Fruit fly (Drosophila melanogaster) whole organism, embryonic: Measurements from ENCODE around the gene CG14220.
A peak's percentile ranks its signal among the peaks of the same experiment; 100 is the strongest.

Experiments used
- Aef1 ChIP-seq: fragments of 200-800 bp; sonication (Bioruptor generic); IDR thresholded peaks from 3 replicates; pipeline ENCODE4 v1.3.6; 2022; ENCODE audit warnings: missing biosample characterization, missing genetic modification characterization
- Asciz ChIP-seq: fragments of 200-800 bp; sonication (Bioruptor generic); optimal IDR thresholded peaks from 2 replicates; lab custom pipeline; 2017; ENCODE audit warnings: missing biosample characterization, mild to moderate bottlenecking, missing genetic modification characterization, missing genetic modification reagents
- Atf6 ChIP-seq: fragments of 200-800 bp; sonication (Bioruptor generic); IDR thresholded peaks from 2 replicates; pipeline ENCODE4 v1.3.6; 2022; ENCODE audit warnings: missing biosample characterization, missing genetic modification characterization
- CG10209 ChIP-seq: fragments of 200-800 bp; sonication (Bioruptor generic); optimal IDR thresholded peaks from 3 replicates; lab custom pipeline; 2017; ENCODE audit warnings: missing biosample characterization, mild to moderate bottlenecking, missing genetic modification characterization, missing genetic modification reagents
- CG11504 ChIP-seq: fragments of 200-800 bp; sonication (Bioruptor generic); optimal IDR thresholded peaks from 3 replicates; lab custom pipeline; 2019; ENCODE audit warnings: missing biosample characterization, mild to moderate bottlenecking, missing genetic modification characterization, moderate library complexity
- CG12659 ChIP-seq: fragments of 200-800 bp; sonication (Bioruptor generic); optimal IDR thresholded peaks from 3 replicates; lab custom pipeline; 2017; ENCODE audit warnings: mild to moderate bottlenecking, missing biosample characterization, missing genetic modification reagents, missing genetic modification characterization
- CG14441 ChIP-seq: fragments of 200-800 bp; sonication (Bioruptor generic); IDR thresholded peaks from 2 replicates; pipeline ENCODE4 v1.3.6; 2022; ENCODE audit warnings: missing biosample characterization, missing genetic modification characterization
- CG16863 ChIP-seq: fragments of 200-800 bp; sonication (Bioruptor generic); optimal IDR thresholded peaks from 3 replicates; lab custom pipeline; 2016; ENCODE audit warnings: missing biosample characterization, missing genetic modification characterization
- CG17186 ChIP-seq: fragments of 200-800 bp; sonication (Bioruptor generic); optimal IDR thresholded peaks from 3 replicates; lab custom pipeline; 2017; ENCODE audit warnings: missing biosample characterization, missing genetic modification reagents, missing genetic modification characterization
- CG17361 ChIP-seq: fragments of 200-800 bp; sonication (Bioruptor generic); IDR thresholded peaks from 3 replicates; pipeline ENCODE4 v1.3.6; 2022; ENCODE audit warnings: missing biosample characterization, missing genetic modification characterization
- CG17568 ChIP-seq: fragments of 200-800 bp; sonication (Bioruptor generic); optimal IDR thresholded peaks from 2 replicates; lab custom pipeline; 2018; ENCODE audit warnings: missing biosample characterization, mild to moderate bottlenecking, missing genetic modification characterization, moderate library complexity
- CG2120 ChIP-seq: fragments of 200-800 bp; sonication (Bioruptor generic); optimal IDR thresholded peaks from 3 replicates; lab custom pipeline; 2016; ENCODE audit warnings: missing biosample characterization, missing genetic modification characterization
- CG2129 ChIP-seq: fragments of 200-800 bp; sonication (Bioruptor generic); IDR thresholded peaks from 2 replicates; pipeline ENCODE4 v1.3.6; 2022; ENCODE audit warnings: missing biosample characterization, missing genetic modification characterization; ENCODE audit not compliant: partially characterized antibody
- CG3065 ChIP-seq: fragments of 200-800 bp; sonication (Bioruptor generic); optimal IDR thresholded peaks from 2 replicates; lab custom pipeline; 2016; ENCODE audit warnings: missing biosample characterization, missing genetic modification characterization
- CG33213 ChIP-seq: fragments of 200-800 bp; sonication (Bioruptor generic); optimal IDR thresholded peaks from 3 replicates; lab custom pipeline; 2016; ENCODE audit warnings: missing biosample characterization, missing genetic modification characterization
- CG4282 ChIP-seq: fragments of 200-800 bp; sonication (Bioruptor generic); optimal IDR thresholded peaks from 2 replicates; lab custom pipeline; 2016; ENCODE audit warnings: missing biosample characterization, missing genetic modification characterization
- CG7556 ChIP-seq: fragments of 200-800 bp; sonication (Bioruptor generic); optimal IDR thresholded peaks from 2 replicates; lab custom pipeline; 2017; ENCODE audit warnings: missing biosample characterization, mild to moderate bottlenecking, missing genetic modification characterization
- CG8281 ChIP-seq: fragments of 200-800 bp; sonication (Bioruptor generic); optimal IDR thresholded peaks from 2 replicates; lab custom pipeline; 2018; ENCODE audit warnings: missing biosample characterization, mild to moderate bottlenecking, missing genetic modification characterization, moderate library complexity
- D ChIP-seq, 2 experiments: fragments of 200-800 bp in 1 of 2; fragments of >200 bp in 1 of 2; sonication (Bioruptor generic) in 1 of 2; optimal IDR thresholded peaks; 2 replicates in 1 of 2; 3 replicates in 1 of 2; lab custom pipeline; 2017; ENCODE audit warnings: mild to moderate bottlenecking in 1 of 2, missing biosample characterization in 1 of 2, missing genetic modification characterization in 1 of 2, missing genetic modification reagents in 1 of 2
- E2f1 ChIP-seq: fragments of 200-800 bp; sonication (Bioruptor generic); IDR thresholded peaks from 2 replicates; pipeline ENCODE4 v1.3.6; 2022; ENCODE audit warnings: missing biosample characterization, missing genetic modification characterization
- E2f2 ChIP-seq: fragments of 200-800 bp; sonication (Bioruptor generic); IDR thresholded peaks from 2 replicates; pipeline ENCODE4 v1.3.6; 2022; ENCODE audit warnings: missing biosample characterization, missing genetic modification characterization
- Fer2 ChIP-seq: fragments of 200-800 bp; sonication (Bioruptor generic); optimal IDR thresholded peaks from 2 replicates; lab custom pipeline; 2018; ENCODE audit warnings: missing biosample characterization, mild to moderate bottlenecking, missing genetic modification characterization, moderate library complexity
- Fer3 ChIP-seq: fragments of 200-800 bp; sonication (Bioruptor generic); optimal IDR thresholded peaks from 2 replicates; lab custom pipeline; 2018; ENCODE audit warnings: missing biosample characterization, mild to moderate bottlenecking, missing genetic modification characterization, moderate library complexity
- HLH54F ChIP-seq: fragments of 200-800 bp; sonication (Bioruptor generic); optimal IDR thresholded peaks from 3 replicates; lab custom pipeline; 2016; ENCODE audit warnings: missing biosample characterization, missing genetic modification characterization
- Hand ChIP-seq: fragments of 200-800 bp; sonication (Bioruptor generic); optimal IDR thresholded peaks from 2 replicates; lab custom pipeline; 2017; ENCODE audit warnings: mild to moderate bottlenecking, missing biosample characterization, missing genetic modification reagents, missing genetic modification characterization
- Jarid2 ChIP-seq: fragments of 200-800 bp; sonication (Bioruptor generic); optimal IDR thresholded peaks from 3 replicates; lab custom pipeline; 2017; ENCODE audit warnings: mild to moderate bottlenecking, missing biosample characterization, missing genetic modification reagents, missing genetic modification characterization
- NFAT ChIP-seq: fragments of 200-800 bp; sonication (Bioruptor generic); IDR thresholded peaks from 2 replicates; pipeline ENCODE4 v1.3.6; 2022; ENCODE audit warnings: missing biosample characterization, missing genetic modification characterization
- NK7.1 ChIP-seq: fragments of 200-800 bp; sonication (Bioruptor generic); optimal IDR thresholded peaks from 3 replicates; lab custom pipeline; 2016; ENCODE audit warnings: missing biosample characterization, missing genetic modification characterization
- Tbp ChIP-seq: fragments of >200 bp; optimal IDR thresholded peaks from 2 replicates; lab custom pipeline; 2018; ENCODE audit warnings: missing biosample characterization, missing genetic modification characterization
- ara ChIP-seq: fragments of 200-800 bp; sonication (Bioruptor generic); IDR thresholded peaks from 2 replicates; pipeline ENCODE4 v1.3.6; 2022; ENCODE audit warnings: missing biosample characterization, missing genetic modification characterization
- bcd ChIP-seq: fragments of 200-800 bp; sonication (Bioruptor generic); optimal IDR thresholded peaks from 2 replicates; lab custom pipeline; 2017; ENCODE audit warnings: missing biosample characterization, mild to moderate bottlenecking, missing genetic modification characterization
- cato ChIP-seq: fragments of 200-800 bp; sonication (Bioruptor generic); optimal IDR thresholded peaks from 2 replicates; lab custom pipeline; 2016; ENCODE audit warnings: missing biosample characterization, missing genetic modification characterization, borderline replicate concordance
- crc ChIP-seq: fragments of 200-800 bp; sonication (Bioruptor generic); optimal IDR thresholded peaks from 2 replicates; lab custom pipeline; 2016; ENCODE audit warnings: missing biosample characterization, missing genetic modification characterization
- h ChIP-seq: fragments of >200 bp; optimal IDR thresholded peaks from 2 replicates; lab custom pipeline; 2017
- klu ChIP-seq: fragments of 200-800 bp; sonication (Bioruptor generic); IDR thresholded peaks from 2 replicates; pipeline ENCODE4 v1.3.6; 2022; ENCODE audit warnings: missing biosample characterization, missing genetic modification characterization
- kni ChIP-seq: fragments of 200-800 bp; sonication (Bioruptor generic); optimal IDR thresholded peaks from 3 replicates; lab custom pipeline; 2017; ENCODE audit warnings: mild to moderate bottlenecking, missing biosample characterization, missing genetic modification reagents, missing genetic modification characterization
- lola ChIP-seq, 3 experiments: fragments of >200 bp in 2 of 3; fragments of 200-800 bp in 1 of 3; sonication (Bioruptor generic) in 1 of 3; optimal IDR thresholded peaks; 2 replicates each; lab custom pipeline; 2017 to 2019; ENCODE audit warnings: missing biosample characterization in 3 of 3, missing genetic modification characterization in 3 of 3, mild to moderate bottlenecking in 1 of 3, moderate library complexity in 1 of 3
- mam ChIP-seq: fragments of 200-800 bp; sonication (Bioruptor generic); optimal IDR thresholded peaks from 3 replicates; lab custom pipeline; 2016; ENCODE audit warnings: missing biosample characterization, missing genetic modification characterization
- mld ChIP-seq: fragments of 200-800 bp; sonication (Bioruptor generic); IDR thresholded peaks from 3 replicates; pipeline ENCODE4 v1.3.6; 2022; ENCODE audit warnings: missing biosample characterization, missing genetic modification characterization; ENCODE audit not compliant: partially characterized antibody
- onecut ChIP-seq: fragments of 200-800 bp; sonication (Bioruptor generic); IDR thresholded peaks from 2 replicates; pipeline ENCODE4 v1.3.6; 2022; ENCODE audit warnings: missing biosample characterization, missing genetic modification characterization
- pzg ChIP-seq: fragments of 200-800 bp; sonication (Bioruptor generic); optimal IDR thresholded peaks from 3 replicates; lab custom pipeline; 2018; ENCODE audit warnings: missing biosample characterization, mild to moderate bottlenecking, missing genetic modification characterization, moderate library complexity
- schlank ChIP-seq: fragments of 200-800 bp; sonication (Bioruptor generic); optimal IDR thresholded peaks from 2 replicates; lab custom pipeline; 2018; ENCODE audit warnings: missing biosample characterization, mild to moderate bottlenecking, missing genetic modification characterization
- shn ChIP-seq: fragments of 200-800 bp; sonication (Bioruptor generic); optimal IDR thresholded peaks from 3 replicates; lab custom pipeline; 2016; ENCODE audit warnings: missing biosample characterization, missing genetic modification characterization
- sim ChIP-seq: fragments of 200-800 bp; sonication (Bioruptor generic); IDR thresholded peaks from 2 replicates; pipeline ENCODE4 v1.3.6; 2022; ENCODE audit warnings: missing biosample characterization, missing genetic modification characterization
- slou ChIP-seq: fragments of 200-800 bp; sonication (Bioruptor generic); optimal IDR thresholded peaks from 3 replicates; lab custom pipeline; 2016; ENCODE audit warnings: missing biosample characterization, missing genetic modification characterization
- sna ChIP-seq: fragments of 200-800 bp; sonication (Bioruptor generic); IDR thresholded peaks from 2 replicates; pipeline ENCODE4 v1.3.6; 2022; ENCODE audit warnings: missing biosample characterization, missing genetic modification characterization; ENCODE audit not compliant: partially characterized antibody
- stc ChIP-seq: fragments of 200-800 bp; sonication (Bioruptor generic); IDR thresholded peaks from 2 replicates; pipeline ENCODE4 v1.3.6; 2022; ENCODE audit warnings: missing biosample characterization, missing genetic modification characterization
- tap ChIP-seq: fragments of 200-800 bp; optimal IDR thresholded peaks from 3 replicates; lab custom pipeline; 2019; ENCODE audit warnings: missing biosample characterization, mild to moderate bottlenecking, missing genetic modification characterization, moderate library complexity
- toy ChIP-seq: fragments of 200-800 bp; sonication (Bioruptor generic); IDR thresholded peaks from 2 replicates; pipeline ENCODE4 v1.3.6; 2022; ENCODE audit warnings: missing biosample characterization, missing genetic modification characterization
- zfh2 ChIP-seq: fragments of 200-800 bp; sonication (Bioruptor generic); optimal IDR thresholded peaks from 2 replicates; lab custom pipeline; 2016; ENCODE audit warnings: missing biosample characterization, missing genetic modification characterization

CG14220 gene

dm6 chrX:19603953-19604352 is 2.3 kb upstream of the CG14220 start (continued):
- TF ChIP-seq CG8281 (peak; percentile 56), shn (GFP tag; lab: Kevin White, UChicago) (no peak), pzg (no peak), kni (GFP tag; lab: Kevin White, UChicago) (no peak), CG17361 (GFP tag; lab: Robert Waterston, UW) (peak; percentile 68; the same call in 2 of the 3 replicates), klu (GFP tag; lab: Robert Waterston, UW) (peak; percentile 74), mld (no peak), CG33213 (no peak), HLH54F (peak; percentile 27), mam (GFP tag; lab: Kevin White, UChicago) (peak; percentile 75), CG10209 (GFP tag; lab: Kevin White, UChicago) (peak; percentile 59), D (optimal IDR thresholded peaks at IDR 0.05; lab: Kevin White, UChicago) (no peak), D (GFP tag; optimal IDR thresholded peaks at IDR 0.05; lab: Kevin White, UChicago) (peak; percentile 62), Jarid2 (GFP tag; lab: Kevin White, UChicago) (peak; percentile 41), CG16863 (GFP tag; lab: Kevin White, UChicago) (peak; percentile 39), toy (GFP tag; lab: Robert Waterston, UW) (peak; percentile 65), CG7556 (GFP tag; lab: Kevin White, UChicago) (peak; percentile 64), CG14441 (peak; percentile 85), CG4282 (GFP tag; lab: Kevin White, UChicago) (no peak), E2f2 (GFP tag; lab: Robert Waterston, UW) (peak; percentile 63), Asciz (peak; percentile 52), Aef1 (GFP tag; lab: Robert Waterston, UW) (peak; percentile 77), slou (GFP tag; lab: Kevin White, UChicago) (peak; percentile 70), bcd (GFP tag; lab: Kevin White, UChicago) (peak; percentile 69), onecut (peak; percentile 54), crc (peak; percentile 36), sim (GFP tag; lab: Robert Waterston, UW) (peak; percentile 27; the same call in 1 of the 2 replicates), Tbp (GFP tag; lab: Kevin White, UChicago) (no peak), CG3065 (peak; percentile 19), schlank (peak; percentile 77), lola (GFP tag; optimal IDR thresholded peaks at IDR 0.05; lab: Kevin White, UChicago) (peak in 1 of 3 experiments; percentile 20), Fer2 (peak; percentile 24), E2f1 (GFP tag; lab: Robert Waterston, UW) (peak; percentile 70), Atf6 (GFP tag; lab: Robert Waterston, UW) (peak; percentile 89), CG12659 (peak; percentile 78), CG2129 (no peak), CG17568 (peak; percentile 18), zfh2 (GFP tag; lab: Kevin White, UChicago) (peak; percentile 44), CG2120 (GFP tag; lab: Kevin White, UChicago) (peak; percentile 80), h (lab: Kevin White, UChicago) (no peak), sna (GFP tag; lab: Robert Waterston, UW) (no peak), ara (GFP tag; lab: Robert Waterston, UW) (peak; percentile 20; the same call in 1 of the 2 replicates), stc (GFP tag; lab: Robert Waterston, UW) (peak; percentile 44; the same call in 1 of the 2 replicates), cato (no peak), Hand (GFP tag; lab: Kevin White, UChicago) (peak; percentile 59), CG11504 (tag; lab: Kevin White, UChicago) (peak; percentile 87), NK7.1 (no peak), tap (tag; lab: Kevin White, UChicago) (peak; percentile 72), CG17186 (no peak), Fer3 (peak; percentile 80), NFAT (peak; percentile 73)
